Fruit fly (Drosophila melanogaster): ENCODE results near the gene hng3.
A peak's percentile ranks its signal among the peaks of the same experiment; 100 is the strongest.

hng3 gene

DNA sequence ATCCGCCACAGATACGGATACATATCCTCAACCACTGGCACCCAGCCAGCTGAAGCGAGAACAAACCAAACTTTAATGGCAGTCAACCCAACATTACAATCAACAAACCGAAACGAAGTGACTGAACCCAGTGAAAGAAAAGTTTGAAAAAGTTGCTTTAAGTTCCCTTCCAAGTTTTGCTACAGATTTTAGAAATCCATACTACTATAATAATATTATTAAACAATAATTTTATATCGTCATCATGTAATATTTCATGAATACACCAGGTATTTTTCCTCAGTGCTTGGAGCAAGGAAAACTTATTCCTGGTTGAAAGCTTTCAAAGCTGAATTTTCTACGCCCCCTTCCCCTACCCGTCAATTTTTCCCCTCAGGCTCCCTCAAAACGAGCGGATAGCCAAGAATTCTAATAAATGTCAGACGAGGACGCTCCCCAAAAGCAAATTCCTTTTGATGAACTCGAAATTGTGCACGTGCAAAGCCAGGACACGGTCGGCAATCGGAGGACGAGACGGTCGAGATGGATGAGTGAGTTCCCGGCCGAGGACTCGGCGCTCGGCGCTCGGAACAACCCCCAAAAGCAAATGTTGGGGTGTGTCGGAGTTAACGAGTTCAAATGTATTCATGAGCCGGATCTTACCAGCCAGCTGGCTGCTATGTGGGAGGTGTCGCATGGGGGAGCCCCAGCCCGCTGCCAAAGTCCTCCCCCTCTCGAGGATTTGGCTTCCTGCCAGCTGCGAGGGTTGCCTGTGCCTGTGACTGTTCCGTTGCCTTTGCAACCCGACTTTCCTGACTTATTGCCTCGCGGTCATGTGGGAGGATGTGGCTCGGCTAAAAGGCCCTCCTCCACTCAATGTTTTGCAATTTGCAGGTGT, 41.9 kb upstream of the hng3 start (continued):
- TF ChIP-seq CG16779 (tag; optimal IDR thresholded peaks at IDR 0.05) (no peak), fd85E (GFP tag; optimal IDR thresholded peaks at IDR 0.05) (no peak), CG10631 (GFP tag; optimal IDR thresholded peaks at IDR 0.05) (peak; percentile 48), net (GFP tag; optimal IDR thresholded peaks at IDR 0.05) (no peak), Gug (GFP tag; IDR thresholded peaks at IDR 0.05) (no peak), CG3919 (GFP tag; optimal IDR thresholded peaks at IDR 0.05) (peak; percentile 56), Eip75B (GFP tag; optimal IDR thresholded peaks at IDR 0.05) (no peak), CG32006 (GFP tag; optimal IDR thresholded peaks at IDR 0.05) (peak; percentile 24), Blimp-1 (GFP tag; optimal IDR thresholded peaks at IDR 0.05) (no peak), acj6 (GFP tag; optimal IDR thresholded peaks at IDR 0.05) (peak; percentile 24), Sox14 (GFP tag; optimal IDR thresholded peaks at IDR 0.05) (no peak), Hr39 (GFP tag; optimal IDR thresholded peaks at IDR 0.05) (no peak), Hr38 (GFP tag; optimal IDR thresholded peaks at IDR 0.05) (no peak), CG34406 (GFP tag; optimal IDR thresholded peaks at IDR 0.05) (no peak), CG6854 (GFP tag; optimal IDR thresholded peaks at IDR 0.05) (no peak), vri (GFP tag; optimal IDR thresholded peaks at IDR 0.05) (no peak), CG11762 (GFP tag; optimal IDR thresholded peaks at IDR 0.05; ENCODE audit: insufficient read depth) (no peak), eg (GFP tag; IDR thresholded peaks at IDR 0.05) (peak; percentile 31; the same call in 1 of the 3 replicates), pdm3 (GFP tag; optimal IDR thresholded peaks at IDR 0.05) (no peak), CG6808 (GFP tag; optimal IDR thresholded peaks at IDR 0.05) (peak; percentile 25), salr (GFP tag; optimal IDR thresholded peaks at IDR 0.05) (no peak)

DNA sequence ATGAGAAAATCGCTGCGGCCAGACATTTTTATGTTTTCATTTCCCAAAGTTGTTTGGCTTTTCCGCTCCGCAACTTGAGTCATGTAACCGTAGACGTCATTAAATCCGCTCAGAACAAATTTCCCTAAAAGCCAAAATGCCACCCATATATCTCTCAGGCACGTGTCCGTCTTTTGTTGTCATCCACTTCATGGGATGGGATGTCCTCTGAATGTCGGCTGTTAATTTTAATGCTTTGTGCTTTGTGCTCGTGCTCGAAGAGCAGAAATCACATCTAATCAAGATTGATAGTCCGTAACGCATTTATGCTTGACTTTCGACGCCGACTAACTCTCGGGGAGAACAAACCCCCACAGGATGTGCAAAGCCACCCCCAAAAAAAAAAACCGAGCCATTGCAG, 39.7 kb upstream of the hng3 start:
- TF ChIP-seq CG15336 (GFP tag; IDR thresholded peaks at IDR 0.05) (no peak), Hr38 (GFP tag; optimal IDR thresholded peaks at IDR 0.05) (no peak), Hr39 (GFP tag; optimal IDR thresholded peaks at IDR 0.05) (no peak), Sox102F (GFP tag; optimal IDR thresholded peaks at IDR 0.05) (no peak), CG31627 (GFP tag; optimal IDR thresholded peaks at IDR 0.05) (no peak), CG8319 (GFP tag; optimal IDR thresholded peaks at IDR 0.05) (no peak), CG9139 (GFP tag; optimal IDR thresholded peaks at IDR 0.05) (no peak), CG34406 (GFP tag; optimal IDR thresholded peaks at IDR 0.05) (no peak), CG6163 (GFP tag; IDR thresholded peaks at IDR 0.05) (no peak)

DNA sequence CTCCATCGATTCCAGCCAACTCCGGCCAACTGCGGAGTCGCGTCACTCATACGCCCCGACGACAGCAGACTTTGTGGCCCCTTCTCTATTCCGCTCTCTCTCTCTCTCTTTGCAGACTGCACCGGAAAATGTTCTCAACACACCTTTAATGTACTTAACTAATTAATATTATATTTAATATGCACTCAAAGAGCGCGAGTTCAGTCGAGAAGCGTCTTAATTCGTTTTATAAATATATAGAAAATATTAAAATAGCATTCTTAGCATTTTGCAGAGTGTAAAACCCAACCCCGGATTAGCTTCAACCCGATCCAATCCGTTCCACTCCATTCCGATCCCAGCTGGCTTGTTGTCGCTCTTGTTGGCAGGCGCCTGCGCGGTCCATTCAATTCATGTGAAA, 39.2 kb upstream of the hng3 start:
- TF ChIP-seq eg (GFP tag; IDR thresholded peaks at IDR 0.05): peak; percentile 81
- no peak for TF ChIP-seq lz (GFP tag; optimal IDR thresholded peaks at IDR 0.05)
- no peak for TF ChIP-seq Ets96B (tag; optimal IDR thresholded peaks at IDR 0.05)
- peak; percentile 55 for TF ChIP-seq Eip78C (GFP tag)
- peak; percentile 52 for TF ChIP-seq CG6276 (GFP tag; optimal IDR thresholded peaks at IDR 0.05)
- TF ChIP-seq CG9139 (GFP tag; optimal IDR thresholded peaks at IDR 0.05): no peak
- peak; percentile 70 for TF ChIP-seq CG32006 (GFP tag; optimal IDR thresholded peaks at IDR 0.05)
- TF ChIP-seq CG4318 (GFP tag; optimal IDR thresholded peaks at IDR 0.05): peak; percentile 10
- peak; percentile 73 for TF ChIP-seq CG8119 (GFP tag; IDR thresholded peaks at IDR 0.05)
- TF ChIP-seq achi (GFP tag; optimal IDR thresholded peaks at IDR 0.05): peak; percentile 21
- no peak for TF ChIP-seq fd59A (GFP tag; optimal IDR thresholded peaks at IDR 0.05)
- TF ChIP-seq CG11902 (GFP tag; optimal IDR thresholded peaks at IDR 0.05): no peak
- TF ChIP-seq CG6163 (GFP tag; IDR thresholded peaks at IDR 0.05): peak; percentile 51; the same call in 1 of the 3 replicates
- no peak for TF ChIP-seq fd85E (GFP tag; optimal IDR thresholded peaks at IDR 0.05)
- peak; percentile 75 for TF ChIP-seq CG15336 (GFP tag; IDR thresholded peaks at IDR 0.05)
- peak; percentile 17 for TF ChIP-seq pdm3 (GFP tag; optimal IDR thresholded peaks at IDR 0.05)
- TF ChIP-seq Hr4 (GFP tag; optimal IDR thresholded peaks at IDR 0.05): peak; percentile 41

All from whole organism, prepupa.